Fruit fly (Drosophila melanogaster) whole organism, embryonic: ENCODE measurements around the gene CG15330.

Experiments
- Aef1 ChIP-seq: fragments of 200-800 bp; sonication (Bioruptor generic); IDR thresholded peaks from 3 replicates; pipeline ENCODE4 v1.3.6; 2022; ENCODE audit warnings: missing biosample characterization, missing genetic modification characterization
- Asciz ChIP-seq: fragments of 200-800 bp; sonication (Bioruptor generic); optimal IDR thresholded peaks from 2 replicates; lab custom pipeline; 2017; ENCODE audit warnings: missing biosample characterization, mild to moderate bottlenecking, missing genetic modification characterization, missing genetic modification reagents
- Atf6 ChIP-seq: fragments of 200-800 bp; sonication (Bioruptor generic); IDR thresholded peaks from 2 replicates; pipeline ENCODE4 v1.3.6; 2022; ENCODE audit warnings: missing biosample characterization, missing genetic modification characterization
- CG10979 ChIP-seq: fragments of 200-800 bp; sonication (Bioruptor generic); optimal IDR thresholded peaks from 2 replicates; lab custom pipeline; 2018; ENCODE audit warnings: missing biosample characterization, mild to moderate bottlenecking, missing genetic modification characterization, moderate library complexity
- CG11093 ChIP-seq: fragments of 200-800 bp; sonication (Bioruptor generic); IDR thresholded peaks from 3 replicates; pipeline ENCODE4 v1.3.6; 2022; ENCODE audit warnings: missing biosample characterization, missing genetic modification characterization
- CG11560 ChIP-seq: fragments of 200-800 bp; sonication (Bioruptor generic); IDR thresholded peaks from 3 replicates; pipeline ENCODE4 v1.3.6; 2022; ENCODE audit warnings: missing biosample characterization, missing genetic modification characterization
- CG11723 ChIP-seq: fragments of 200-800 bp; sonication (Bioruptor generic); optimal IDR thresholded peaks from 2 replicates; lab custom pipeline; 2017; ENCODE audit warnings: missing biosample characterization, mild to moderate bottlenecking, missing genetic modification characterization
- CG12104 ChIP-seq: fragments of 200-800 bp; sonication (Bioruptor generic); optimal IDR thresholded peaks from 3 replicates; lab custom pipeline; 2016; ENCODE audit warnings: missing biosample characterization, missing genetic modification characterization
- CG12299 ChIP-seq: fragments of 200-800 bp; sonication (Bioruptor generic); optimal IDR thresholded peaks from 2 replicates; lab custom pipeline; 2018; ENCODE audit warnings: missing biosample characterization, mild to moderate bottlenecking, missing genetic modification characterization
- CG13287 ChIP-seq: fragments of 200-800 bp; sonication (Bioruptor generic); IDR thresholded peaks from 2 replicates; pipeline ENCODE4 v1.3.6; 2022; ENCODE audit warnings: missing biosample characterization, missing genetic modification characterization; ENCODE audit not compliant: partially characterized antibody
- CG14710 ChIP-seq: fragments of 200-800 bp; sonication (Bioruptor generic); optimal IDR thresholded peaks from 3 replicates; lab custom pipeline; 2019; ENCODE audit warnings: missing biosample characterization, mild to moderate bottlenecking, missing genetic modification characterization, moderate library complexity
- CG15073 ChIP-seq: fragments of 200-800 bp; sonication (Bioruptor generic); optimal IDR thresholded peaks from 2 replicates; lab custom pipeline; 2016; ENCODE audit warnings: missing biosample characterization, missing genetic modification characterization
- CG17385 ChIP-seq: fragments of 200-800 bp; sonication (Bioruptor generic); optimal IDR thresholded peaks from 3 replicates; lab custom pipeline; 2018; ENCODE audit warnings: missing biosample characterization, mild to moderate bottlenecking, missing genetic modification characterization
- CG17568 ChIP-seq: fragments of 200-800 bp; sonication (Bioruptor generic); optimal IDR thresholded peaks from 2 replicates; lab custom pipeline; 2018; ENCODE audit warnings: missing biosample characterization, mild to moderate bottlenecking, missing genetic modification characterization, moderate library complexity
- CG31224 ChIP-seq: fragments of 200-800 bp; sonication (Bioruptor generic); IDR thresholded peaks from 2 replicates; pipeline ENCODE4 v1.3.6; 2022; ENCODE audit warnings: missing biosample characterization, missing genetic modification characterization
- CG32772 ChIP-seq: fragments of 200-800 bp; sonication (Bioruptor generic); IDR thresholded peaks from 2 replicates; pipeline ENCODE4 v1.3.6; 2022; ENCODE audit warnings: missing biosample characterization, missing genetic modification characterization
- CG34422 ChIP-seq: fragments of 200-800 bp; sonication (Bioruptor generic); IDR thresholded peaks from 3 replicates; pipeline ENCODE4 v1.3.6; 2022; ENCODE audit warnings: missing biosample characterization, missing genetic modification characterization
- CG4730 ChIP-seq: fragments of 200-800 bp; sonication (Bioruptor generic); IDR thresholded peaks from 2 replicates; pipeline ENCODE4 v1.3.6; 2022; ENCODE audit warnings: missing biosample characterization, missing genetic modification characterization
- CG4854 ChIP-seq: fragments of 200-800 bp; sonication (Bioruptor generic); optimal IDR thresholded peaks from 2 replicates; lab custom pipeline; 2016; ENCODE audit warnings: missing biosample characterization, missing genetic modification characterization, inconsistent platforms
- CG7372 ChIP-seq: fragments of 200-800 bp; sonication (Bioruptor generic); IDR thresholded peaks from 2 replicates; pipeline ENCODE4 v1.3.6; 2022; ENCODE audit warnings: missing biosample characterization, missing genetic modification characterization
- CG9797 ChIP-seq: fragments of 200-800 bp; sonication (Bioruptor generic); optimal IDR thresholded peaks from 3 replicates; lab custom pipeline; 2018; ENCODE audit warnings: missing biosample characterization, mild to moderate bottlenecking, missing genetic modification characterization
- CHES-1-like ChIP-seq: fragments of 200-800 bp; sonication (Bioruptor generic); optimal IDR thresholded peaks from 2 replicates; lab custom pipeline; 2016; ENCODE audit warnings: missing biosample characterization, missing genetic modification characterization
- CkIIα-i1 ChIP-seq: fragments of 200-800 bp; sonication (Bioruptor generic); IDR thresholded peaks from 2 replicates; pipeline ENCODE4 v1.3.6; 2022; ENCODE audit warnings: missing biosample characterization, missing genetic modification characterization
- CrebB ChIP-seq: fragments of 200-800 bp; sonication (Bioruptor generic); optimal IDR thresholded peaks from 3 replicates; lab custom pipeline; 2018; ENCODE audit warnings: missing biosample characterization, mild to moderate bottlenecking, missing genetic modification characterization
- D19B ChIP-seq: fragments of 200-800 bp; sonication (Bioruptor generic); optimal IDR thresholded peaks from 2 replicates; lab custom pipeline; 2017; ENCODE audit warnings: missing biosample characterization, mild to moderate bottlenecking, missing genetic modification characterization
- Dek ChIP-seq: fragments of 200-800 bp; sonication (Bioruptor generic); optimal IDR thresholded peaks from 3 replicates; lab custom pipeline; 2019; ENCODE audit warnings: missing biosample characterization, mild to moderate bottlenecking, missing genetic modification characterization, moderate library complexity
- Dll ChIP-seq: fragments of 200-800 bp; sonication (Bioruptor generic); IDR thresholded peaks from 4 replicates; pipeline ENCODE4 v1.3.6; 2022; ENCODE audit warnings: missing biosample characterization, missing genetic modification characterization; ENCODE audit not compliant: partially characterized antibody
- E2f1 ChIP-seq: fragments of 200-800 bp; sonication (Bioruptor generic); IDR thresholded peaks from 2 replicates; pipeline ENCODE4 v1.3.6; 2022; ENCODE audit warnings: missing biosample characterization, missing genetic modification characterization
- E2f2 ChIP-seq: fragments of 200-800 bp; sonication (Bioruptor generic); IDR thresholded peaks from 2 replicates; pipeline ENCODE4 v1.3.6; 2022; ENCODE audit warnings: missing biosample characterization, missing genetic modification characterization
- Fer3 ChIP-seq: fragments of 200-800 bp; sonication (Bioruptor generic); optimal IDR thresholded peaks from 2 replicates; lab custom pipeline; 2018; ENCODE audit warnings: missing biosample characterization, mild to moderate bottlenecking, missing genetic modification characterization, moderate library complexity
- H2.0 ChIP-seq: fragments of 200-800 bp; sonication (Bioruptor generic); IDR thresholded peaks from 2 replicates; pipeline ENCODE4 v1.3.6; 2022; ENCODE audit warnings: missing biosample characterization, missing genetic modification characterization
- HLH54F ChIP-seq: fragments of 200-800 bp; sonication (Bioruptor generic); optimal IDR thresholded peaks from 3 replicates; lab custom pipeline; 2016; ENCODE audit warnings: missing biosample characterization, missing genetic modification characterization
- Hr3 ChIP-seq: fragments of 200-800 bp; sonication (Bioruptor generic); optimal IDR thresholded peaks from 3 replicates; lab custom pipeline; 2016; ENCODE audit warnings: missing biosample characterization, missing genetic modification characterization
- Hsf ChIP-seq: fragments of 200-800 bp; sonication (Bioruptor generic); optimal IDR thresholded peaks from 3 replicates; lab custom pipeline; 2016; ENCODE audit warnings: missing biosample characterization, missing genetic modification characterization
- Meics ChIP-seq: fragments of 200-800 bp; sonication (Bioruptor generic); optimal IDR thresholded peaks from 2 replicates; lab custom pipeline; 2017; ENCODE audit warnings: missing biosample characterization, mild to moderate bottlenecking, missing genetic modification characterization
- Rfx ChIP-seq: fragments of 200-800 bp; sonication (Bioruptor generic); IDR thresholded peaks from 2 replicates; pipeline ENCODE4 v1.3.6; 2022; ENCODE audit warnings: missing biosample characterization, missing genetic modification characterization
- cad ChIP-seq: fragments of >200 bp; optimal IDR thresholded peaks from 2 replicates; lab custom pipeline; 2017; ENCODE audit warnings: missing biosample characterization, missing genetic modification characterization
- cg ChIP-seq: fragments of 200-800 bp; sonication (Bioruptor generic); optimal IDR thresholded peaks from 3 replicates; lab custom pipeline; 2019; ENCODE audit warnings: missing biosample characterization, mild to moderate bottlenecking, missing genetic modification characterization, moderate library complexity
- ci ChIP-seq: fragments of 200-800 bp; sonication (Bioruptor generic); IDR thresholded peaks from 3 replicates; pipeline ENCODE4 v1.3.6; 2022; ENCODE audit warnings: missing biosample characterization, missing genetic modification characterization
- corto ChIP-seq: fragments of 200-800 bp; sonication (Bioruptor generic); optimal IDR thresholded peaks from 2 replicates; lab custom pipeline; 2016; ENCODE audit warnings: missing biosample characterization, mild to moderate bottlenecking, missing genetic modification characterization, moderate library complexity
- dysf ChIP-seq: fragments of 200-800 bp; sonication (Bioruptor generic); IDR thresholded peaks from 3 replicates; pipeline ENCODE4 v1.3.6; 2022; ENCODE audit warnings: missing biosample characterization, missing genetic modification characterization
- gcm2 ChIP-seq: fragments of 200-800 bp; sonication (Bioruptor generic); optimal IDR thresholded peaks from 2 replicates; lab custom pipeline; 2016; ENCODE audit warnings: missing biosample characterization, missing genetic modification characterization
- gro ChIP-seq: fragments of 200-800 bp; sonication (Bioruptor generic); optimal IDR thresholded peaks from 2 replicates; lab custom pipeline; 2016; ENCODE audit warnings: missing biosample characterization, missing genetic modification characterization
- kah ChIP-seq: fragments of 200-800 bp; sonication (Bioruptor generic); optimal IDR thresholded peaks from 2 replicates; lab custom pipeline; 2018; ENCODE audit warnings: missing biosample characterization, mild to moderate bottlenecking, missing genetic modification characterization
- sens-2 ChIP-seq: fragments of 200-800 bp; sonication (Bioruptor generic); IDR thresholded peaks from 2 replicates; pipeline ENCODE4 v1.3.6; 2022; ENCODE audit warnings: missing biosample characterization, missing genetic modification characterization
- sim ChIP-seq: fragments of 200-800 bp; sonication (Bioruptor generic); IDR thresholded peaks from 2 replicates; pipeline ENCODE4 v1.3.6; 2022; ENCODE audit warnings: missing biosample characterization, missing genetic modification characterization
- sisA ChIP-seq: fragments of 200-800 bp; sonication (Bioruptor generic); IDR thresholded peaks from 2 replicates; pipeline ENCODE4 v1.3.6; 2022; ENCODE audit warnings: missing biosample characterization, missing genetic modification characterization
- stc ChIP-seq: fragments of 200-800 bp; sonication (Bioruptor generic); IDR thresholded peaks from 2 replicates; pipeline ENCODE4 v1.3.6; 2022; ENCODE audit warnings: missing biosample characterization, missing genetic modification characterization
- tap ChIP-seq: fragments of 200-800 bp; optimal IDR thresholded peaks from 3 replicates; lab custom pipeline; 2019; ENCODE audit warnings: missing biosample characterization, mild to moderate bottlenecking, missing genetic modification characterization, moderate library complexity
- twi ChIP-seq: fragments of 200-800 bp; optimal IDR thresholded peaks from 2 replicates; lab custom pipeline; 2019; ENCODE audit warnings: missing biosample characterization, mild to moderate bottlenecking, missing genetic modification characterization, moderate library complexity
- unc-4 ChIP-seq: fragments of 200-800 bp; sonication (Bioruptor generic); IDR thresholded peaks from 2 replicates; pipeline ENCODE4 v1.3.6; 2022; ENCODE audit warnings: missing biosample characterization, missing genetic modification characterization; ENCODE audit not compliant: partially characterized antibody
- vfl ChIP-seq: fragments of 200-800 bp; sonication (Bioruptor generic); optimal IDR thresholded peaks from 2 replicates; lab custom pipeline; 2016; ENCODE audit warnings: missing biosample characterization, missing genetic modification characterization

The CG15330 gene

DNA sequence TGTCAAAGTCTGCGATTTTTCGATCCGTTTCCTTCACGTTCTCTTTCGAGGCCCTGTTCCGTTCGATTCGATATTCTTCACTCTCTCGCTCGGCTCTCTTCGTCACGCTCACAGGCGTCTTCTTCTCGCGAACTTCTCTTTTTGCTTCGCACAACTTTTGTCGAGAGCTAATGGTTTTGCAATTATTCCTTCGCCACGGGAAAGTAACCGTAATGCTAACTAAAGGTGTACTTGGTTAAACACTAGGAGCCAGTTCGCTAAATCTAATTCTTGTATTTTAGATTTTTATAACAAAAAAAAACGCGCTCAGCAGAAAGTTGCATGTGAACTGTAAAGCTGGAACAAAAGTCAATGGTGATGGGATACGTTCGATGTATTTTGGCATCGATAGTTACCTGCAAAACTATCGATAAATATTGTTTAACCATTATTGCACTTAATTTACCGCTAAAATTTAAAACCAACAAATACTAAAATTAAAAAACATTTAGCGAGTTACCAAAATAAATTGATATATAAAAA, 24.8 kb upstream of the CG15330 start, which contains the start of gene mahe (continued):
- TF ChIP-seq E2f2 (GFP tag; lab: Robert Waterston, UW) (peak; percentile 86), CG13287 (GFP tag; lab: Robert Waterston, UW) (peak; percentile 92), tap (no peak), CG11560 (tag; lab: Robert Waterston, UW) (no peak), cad (no peak), Rfx (GFP tag; lab: Robert Waterston, UW) (peak; percentile 8; the same call in 1 of the 2 replicates), dysf (no peak), CG4730 (GFP tag; lab: Robert Waterston, UW) (no peak), CrebB (no peak), gcm2 (GFP tag; lab: Kevin White, UChicago) (no peak), Asciz (GFP tag; lab: Kevin White, UChicago) (no peak), CG10979 (tag; lab: Kevin White, UChicago) (no peak), Dll (peak; percentile 87), CkIIα-i1 (GFP tag; lab: Robert Waterston, UW) (no peak), CG9797 (no peak), CG7372 (GFP tag; lab: Robert Waterston, UW) (no peak), CG11093 (GFP tag; lab: Robert Waterston, UW) (no peak), gro (GFP tag; lab: Kevin White, UChicago) (no peak), CG12299 (tag; lab: Kevin White, UChicago) (no peak), CG15073 (no peak), Meics (no peak), stc (GFP tag; lab: Robert Waterston, UW) (0 out of 2 replicates have a peak, but pooled peaks have one; percentile 8), Hsf (GFP tag; lab: Kevin White, UChicago) (no peak), vfl (GFP tag; lab: Kevin White, UChicago) (no peak), HLH54F (GFP tag; lab: Kevin White, UChicago) (no peak), CG14710 (tag; lab: Kevin White, UChicago) (peak; percentile 37), cg (GFP tag; lab: Kevin White, UChicago) (no peak), unc-4 (peak; percentile 85), CG17385 (GFP tag; lab: Kevin White, UChicago) (peak; percentile 49), CHES-1-like (GFP tag; lab: Kevin White, UChicago) (no peak), sisA (GFP tag; lab: Robert Waterston, UW) (no peak), Aef1 (GFP tag; lab: Robert Waterston, UW) (no peak), E2f1 (GFP tag; lab: Robert Waterston, UW) (no peak), H2.0 (no peak), CG17568 (GFP tag; lab: Kevin White, UChicago) (peak; percentile 46), CG11723 (GFP tag; lab: Kevin White, UChicago) (no peak), Dek (no peak), ci (GFP tag; lab: Robert Waterston, UW) (no peak), Fer3 (no peak), kah (GFP tag; lab: Kevin White, UChicago) (no peak), CG32772 (no peak), Atf6 (no peak), CG4854 (GFP tag; lab: Kevin White, UChicago) (no peak), CG31224 (GFP tag; lab: Robert Waterston, UW) (no peak), sens-2 (no peak), twi (tag; lab: Kevin White, UChicago) (no peak), sim (GFP tag; lab: Robert Waterston, UW) (no peak), CG34422 (GFP tag; lab: Robert Waterston, UW) (no peak), D19B (GFP tag; lab: Kevin White, UChicago) (no peak), Hr3 (GFP tag; lab: Kevin White, UChicago) (no peak), CG12104 (GFP tag; lab: Kevin White, UChicago) (no peak), corto (GFP tag; lab: Kevin White, UChicago) (no peak)
